Worm (Caenorhabditis elegans): ENCODE measurements around the gene Y71H2B.4.

Y71H2B.4 gene

DNA sequence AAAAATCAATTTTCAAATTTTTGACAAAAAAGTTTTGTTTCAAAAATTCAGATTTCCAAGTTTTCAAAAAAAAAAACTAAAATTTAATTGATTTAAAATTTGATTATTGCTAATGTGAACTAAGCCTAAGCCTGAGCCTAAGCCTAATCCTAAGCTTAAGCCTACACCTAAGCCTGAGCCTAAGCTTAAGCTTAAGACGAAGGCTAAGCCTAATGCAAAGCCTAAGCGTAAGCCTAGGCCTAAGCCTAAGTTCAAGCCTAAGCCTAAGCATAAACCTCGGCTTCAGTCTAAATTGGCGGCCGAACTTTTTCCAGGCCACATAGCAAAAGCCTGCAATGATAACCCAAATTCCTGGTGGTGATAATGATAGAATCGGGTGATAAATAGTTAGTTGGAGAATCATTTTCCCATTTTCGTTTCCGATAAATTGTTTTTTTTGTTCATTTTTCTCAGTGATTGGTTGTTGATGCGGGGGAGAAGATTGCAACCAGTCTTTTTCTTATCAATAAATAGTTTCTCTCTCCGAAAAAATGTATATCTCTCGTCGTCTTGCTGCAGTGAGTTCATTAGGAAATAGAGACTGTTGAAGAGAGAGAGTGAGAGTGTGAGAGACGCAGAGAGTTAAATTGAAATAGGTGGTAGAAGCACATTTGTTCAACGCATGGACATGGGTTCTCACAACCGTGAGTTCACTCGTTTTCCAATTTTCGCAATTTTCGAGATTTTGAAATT, 28.6 kb downstream of the Y71H2B.4 start (continued):
- TF ChIP-seq jun-1 (tag; optimal IDR thresholded peaks at IDR 0.05) (no peak), ama-1 (optimal IDR thresholded peaks at IDR 0.05) (no peak), ztf-4 (tag; optimal IDR thresholded peaks at IDR 0.05) (no peak), unc-39 (tag; optimal IDR thresholded peaks at IDR 0.05) (no peak), tbx-2 (tag; optimal IDR thresholded peaks at IDR 0.05) (no peak), sea-2 (GFP tag; optimal IDR thresholded peaks at IDR 0.05) (no peak), nhr-23 (tag; optimal IDR thresholded peaks at IDR 0.05) (peak; percentile 55), fos-1 (tag; optimal IDR thresholded peaks at IDR 0.05) (no peak), nhr-12 (tag; optimal IDR thresholded peaks at IDR 0.05) (no peak), fkh-10 (GFP tag; optimal IDR thresholded peaks at IDR 0.05) (no peak), nhr-76 (tag; optimal IDR thresholded peaks at IDR 0.05) (no peak), ZK546.5 (tag; optimal IDR thresholded peaks at IDR 0.05) (no peak), mml-1 (tag; optimal IDR thresholded peaks at IDR 0.05) (no peak), nhr-237 (tag; optimal IDR thresholded peaks at IDR 0.05) (no peak), unc-62 (GFP tag; optimal IDR thresholded peaks at IDR 0.05) (no peak), ceh-28 (tag; optimal IDR thresholded peaks at IDR 0.05) (peak; percentile 33), nhr-77 (tag; optimal IDR thresholded peaks at IDR 0.05) (no peak), eor-1 (tag; optimal IDR thresholded peaks at IDR 0.05) (no peak), mdl-1 (tag; optimal IDR thresholded peaks at IDR 0.05) (no peak), ceh-9 (tag; optimal IDR thresholded peaks at IDR 0.05) (no peak), snpc-4 (tag; optimal IDR thresholded peaks at IDR 0.05) (no peak), egl-5 (tag; optimal IDR thresholded peaks at IDR 0.05) (no peak)

- TF ChIP-seq nhr-25 (tag; optimal IDR thresholded peaks at IDR 0.05) (peak; percentile 51), zag-1 (tag; optimal IDR thresholded peaks at IDR 0.05) (no peak)
Observed at ce11 chrIII:2651519-2651918, 32.8 kb downstream of the Y71H2B.4 start.

DNA sequence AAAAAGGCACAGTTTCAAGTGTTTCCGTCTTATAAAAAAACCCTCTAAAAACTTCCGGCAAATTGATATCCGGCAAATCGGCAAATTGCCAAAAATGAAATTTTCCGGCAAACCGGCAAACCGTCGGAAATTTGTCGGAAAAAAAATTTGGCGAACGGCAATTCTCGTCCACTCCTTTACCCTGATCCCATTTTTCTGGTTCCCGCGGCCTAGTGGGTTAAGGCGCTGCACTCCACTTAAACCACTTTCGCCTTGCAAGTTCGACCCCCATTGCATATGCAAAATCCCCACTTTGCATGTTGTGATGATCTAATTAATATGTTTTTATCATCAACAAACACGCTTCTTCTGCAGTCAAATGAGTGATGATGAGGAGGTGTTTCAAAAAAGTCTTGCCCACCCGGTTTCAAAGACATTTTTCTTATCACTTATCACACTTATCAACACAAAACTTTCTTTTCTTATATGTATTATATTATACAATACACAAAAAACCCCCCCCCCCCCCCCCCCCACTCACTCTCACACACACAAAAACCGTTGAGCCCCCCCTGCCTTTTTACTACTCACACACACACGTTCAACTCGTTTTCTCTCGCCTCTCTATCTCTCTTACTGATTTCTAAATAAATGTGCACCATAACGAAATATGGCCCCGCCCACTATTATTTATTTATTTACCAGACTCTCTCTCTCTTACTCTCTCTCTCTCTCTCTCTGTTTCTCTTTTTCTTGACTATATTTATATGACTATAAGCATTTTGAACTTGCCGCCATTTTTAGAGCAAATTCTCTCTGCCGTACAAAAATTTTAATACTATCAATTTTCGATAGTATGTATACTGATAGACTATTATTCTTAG, 34.2 kb downstream of the Y71H2B.4 start:
- TF ChIP-seq elt-2 (tag; optimal IDR thresholded peaks at IDR 0.05) (peak; percentile 73), pqm-1 (tag; optimal IDR thresholded peaks at IDR 0.05) (peak; percentile 69), nhr-12 (tag; optimal IDR thresholded peaks at IDR 0.05) (no peak), pha-4 (tag; optimal IDR thresholded peaks at IDR 0.05) (peak; percentile 57)

- TF ChIP-seq nhr-25 (tag; optimal IDR thresholded peaks at IDR 0.05) = peak; percentile 29
- peak; percentile 27 for TF ChIP-seq hmg-11 (tag; optimal IDR thresholded peaks at IDR 0.05)
- TF ChIP-seq nhr-23 (tag; optimal IDR thresholded peaks at IDR 0.05) = peak; percentile 10
- TF ChIP-seq snpc-4 (tag; optimal IDR thresholded peaks at IDR 0.05) = no peak
Observed at ce11 chrIII:2656168-2656567, 37.4 kb downstream of the Y71H2B.4 start.

DNA sequence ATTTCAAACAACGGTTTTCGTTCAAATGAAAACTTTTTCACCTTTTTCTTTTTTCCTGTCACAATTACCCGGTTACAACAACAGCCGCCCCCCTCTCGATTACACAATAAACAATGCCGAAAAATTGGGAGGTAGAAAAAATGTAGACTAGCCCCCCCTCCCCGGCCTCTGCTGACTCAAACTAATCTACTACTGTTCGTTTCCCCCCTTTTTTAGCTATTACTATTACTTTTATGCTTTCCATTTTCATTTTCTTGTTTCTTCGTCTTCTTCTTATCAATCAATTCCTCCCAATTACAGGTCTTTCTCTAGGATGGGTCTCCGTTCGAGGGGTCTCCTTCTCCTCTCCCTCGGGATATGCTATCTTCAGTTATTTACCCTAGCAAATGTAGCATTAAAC, 39.0 kb downstream of the Y71H2B.4 start, which contains the start of gene let-805:
Gene let-805, plus strand, starts transcription at position 301 of the 400 bp plus-strand sequence.
- TF ChIP-seq egl-27 (tag; optimal IDR thresholded peaks at IDR 0.05) (no peak), ztf-11 (tag; optimal IDR thresholded peaks at IDR 0.05) (no peak), ceh-9 (tag; optimal IDR thresholded peaks at IDR 0.05) (no peak), lin-15B (tag; optimal IDR thresholded peaks at IDR 0.05) (no peak), ceh-16 (tag; optimal IDR thresholded peaks at IDR 0.05) (no peak), nhr-76 (tag; optimal IDR thresholded peaks at IDR 0.05) (no peak), aly-2 (tag; optimal IDR thresholded peaks at IDR 0.05) (no peak), zag-1 (tag; optimal IDR thresholded peaks at IDR 0.05) (no peak), unc-39 (tag; optimal IDR thresholded peaks at IDR 0.05) (no peak), elt-2 (tag; optimal IDR thresholded peaks at IDR 0.05) (no peak), lin-39 (tag; optimal IDR thresholded peaks at IDR 0.05) (no peak), nhr-28 (tag; optimal IDR thresholded peaks at IDR 0.05) (no peak)
